Worm (Caenorhabditis elegans): ENCODE data around the gene anmt-1.

Gene anmt-1

DNA sequence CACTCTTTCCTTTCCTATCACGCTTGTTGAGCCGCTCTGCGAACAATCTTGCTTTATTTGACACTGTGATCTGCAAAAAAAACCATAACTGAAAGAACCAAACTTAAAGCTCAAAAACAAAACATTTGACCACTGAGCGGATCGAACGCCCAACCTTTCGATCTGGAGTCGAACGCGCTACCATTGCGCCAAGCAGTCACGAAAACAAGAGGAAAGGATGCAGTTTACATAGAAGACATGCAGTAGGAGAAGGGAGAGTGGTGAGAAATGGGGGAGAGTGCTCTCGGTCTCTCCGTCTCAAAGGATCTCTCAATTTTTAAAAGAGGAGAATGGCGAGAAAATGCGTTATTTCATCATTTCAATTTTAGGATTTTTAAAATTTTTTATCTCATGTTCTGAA lies 6.2 kb upstream of the anmt-1 start:
- peak; percentile 98 for TF ChIP-seq tbx-37 (GFP tag; conservative IDR thresholded peaks at IDR 0.05)
- TF ChIP-seq hmg-4 (GFP tag; optimal IDR thresholded peaks at IDR 0.05): peak; percentile 98
- TF ChIP-seq flt-1 (GFP tag; IDR thresholded peaks at IDR 0.05): peak; percentile 99
- TF ChIP-seq B0310.2 (tag; optimal IDR thresholded peaks at IDR 0.05): peak; percentile 96
- peak; percentile 79 for TF ChIP-seq ama-1 (optimal IDR thresholded peaks at IDR 0.05)
- TF ChIP-seq hnd-1 (tag; optimal IDR thresholded peaks at IDR 0.05): peak; percentile 89
- TF ChIP-seq ceh-13 (GFP tag; optimal IDR thresholded peaks at IDR 0.05): peak; percentile 95
- TF ChIP-seq tbx-11 (GFP tag; IDR thresholded peaks at IDR 0.05): peak; percentile 97
- peak; percentile 98 for TF ChIP-seq scrt-1 (GFP tag; IDR thresholded peaks at IDR 0.05)
- TF ChIP-seq F13C5.2 (tag; optimal IDR thresholded peaks at IDR 0.05): peak; percentile 94
- peak; percentile 82 for TF ChIP-seq hmbx-1 (tag; optimal IDR thresholded peaks at IDR 0.05)
- TF ChIP-seq ets-7 (tag; optimal IDR thresholded peaks at IDR 0.05): peak; percentile 94
- peak; percentile 98 for TF ChIP-seq pes-1 (GFP tag; IDR thresholded peaks at IDR 0.05)
- TF ChIP-seq aly-1 (tag; optimal IDR thresholded peaks at IDR 0.05): peak; percentile 97
- TF ChIP-seq tra-4 (tag; optimal IDR thresholded peaks at IDR 0.05): peak; percentile 91
- peak; percentile 97 for TF ChIP-seq ceh-36 (tag; optimal IDR thresholded peaks at IDR 0.05)
- peak; percentile 97 for TF ChIP-seq sea-1 (GFP tag; conservative IDR thresholded peaks at IDR 0.05)

DNA sequence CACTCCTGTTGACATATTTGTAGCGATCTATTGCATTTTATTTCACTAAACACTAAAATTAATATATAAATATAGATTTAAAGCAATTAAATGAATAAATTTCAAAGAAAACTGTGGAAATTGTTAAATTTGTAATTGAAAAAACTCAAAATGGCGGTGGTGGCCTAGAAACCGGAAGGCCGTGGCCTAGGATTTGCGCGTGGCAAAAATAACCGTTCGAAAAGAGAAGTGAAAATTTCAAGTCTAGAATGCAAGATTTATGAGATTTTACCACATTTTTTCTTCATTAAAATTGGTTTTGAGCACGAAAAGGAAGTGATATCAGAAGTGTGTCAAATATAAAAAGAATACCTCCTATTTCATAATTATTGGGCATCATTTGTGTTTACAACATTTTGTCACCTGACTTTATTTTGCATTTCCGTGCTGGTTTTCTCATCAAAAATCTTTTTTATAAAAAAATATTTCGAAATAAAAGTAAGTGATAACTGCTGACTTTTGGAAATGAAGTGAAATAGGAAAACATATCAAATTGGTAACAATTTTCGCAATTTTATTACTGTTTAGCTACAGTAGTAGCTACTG lies 837 bp upstream of the anmt-1 start, which contains the start of gene fli-1:
Gene fli-1 (minus strand): TSS at position 58 of the 585 bp plus-strand sequence.
- no peak for TF ChIP-seq scrt-1 (GFP tag; IDR thresholded peaks at IDR 0.05)
- TF ChIP-seq tbx-37 (GFP tag; conservative IDR thresholded peaks at IDR 0.05): peak; percentile 45; the same call in 1 of the 2 replicates

DNA sequence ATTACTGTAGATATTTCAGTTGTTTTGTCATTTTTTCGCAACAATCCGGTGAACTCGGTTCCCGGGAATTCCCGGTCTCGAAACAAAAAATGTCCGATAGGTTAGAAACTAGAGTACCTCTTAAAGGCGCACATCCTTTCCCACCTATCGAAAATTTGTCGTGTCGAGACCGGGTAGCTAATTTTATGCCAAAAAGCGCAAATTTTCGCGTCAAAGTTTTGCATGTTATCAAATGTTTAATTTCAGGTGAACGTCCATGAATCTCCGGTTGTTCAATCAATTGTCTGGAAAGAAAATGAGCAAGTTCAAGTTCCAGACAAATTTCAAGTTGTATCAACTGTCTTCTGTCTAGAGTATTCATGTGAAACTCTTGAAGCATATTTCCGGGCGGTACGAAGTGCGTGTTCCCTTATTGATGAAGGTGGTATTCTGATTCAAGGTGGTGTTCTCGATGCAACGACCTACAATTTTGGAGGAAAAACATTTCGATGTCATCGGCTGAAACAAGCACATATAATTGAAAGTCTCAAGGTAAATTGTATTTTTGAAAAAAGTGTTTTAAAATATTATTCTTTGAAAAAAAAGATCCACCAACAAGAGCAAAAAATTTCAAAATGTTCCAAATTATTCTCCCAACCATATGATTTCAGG lies 1.1 kb downstream of the anmt-1 start:
- TF ChIP-seq pes-1 (GFP tag; IDR thresholded peaks at IDR 0.05) (no peak), hmbx-1 (tag; optimal IDR thresholded peaks at IDR 0.05) (no peak), F13C5.2 (tag; optimal IDR thresholded peaks at IDR 0.05) (no peak), ama-1 (optimal IDR thresholded peaks at IDR 0.05) (no peak), B0310.2 (tag; optimal IDR thresholded peaks at IDR 0.05) (no peak), tbx-37 (GFP tag; conservative IDR thresholded peaks at IDR 0.05) (no peak), tbx-11 (GFP tag; IDR thresholded peaks at IDR 0.05) (no peak), hnd-1 (tag; optimal IDR thresholded peaks at IDR 0.05) (no peak)

DNA sequence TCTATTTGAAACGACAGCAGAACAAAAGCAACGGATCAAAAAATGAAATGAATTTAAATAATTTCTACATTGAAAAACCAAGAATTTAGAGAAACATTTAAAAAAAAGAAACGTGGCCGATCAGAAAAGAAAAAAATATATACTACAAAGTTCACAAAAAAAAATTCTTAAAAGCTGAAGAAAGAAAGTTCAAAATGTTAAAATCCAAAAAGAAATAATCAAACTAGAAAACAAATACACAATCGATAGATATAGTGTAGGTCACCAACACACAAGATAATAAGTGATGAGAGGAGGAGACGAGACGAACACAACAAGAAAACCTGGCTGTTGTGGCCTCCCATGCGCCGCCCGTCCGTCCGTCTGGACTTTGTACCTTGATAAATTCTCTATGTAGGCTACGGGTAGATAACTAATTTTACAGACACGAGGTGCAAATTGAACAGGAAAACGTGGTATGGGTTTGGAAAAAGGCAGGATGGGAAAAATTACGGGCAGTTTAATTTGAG lies 3.9 kb downstream of the anmt-1 start, which contains the start of gene hadb-1:
Gene hadb-1 (minus strand): TSS at position 51 of the 509 bp plus-strand sequence.
- TF ChIP-seq flt-1 (GFP tag; IDR thresholded peaks at IDR 0.05) (no peak), F13C5.2 (tag; optimal IDR thresholded peaks at IDR 0.05) (no peak), tbx-11 (GFP tag; IDR thresholded peaks at IDR 0.05) (no peak), sea-1 (GFP tag; conservative IDR thresholded peaks at IDR 0.05) (no peak), aly-1 (tag; optimal IDR thresholded peaks at IDR 0.05) (no peak), ama-1 (optimal IDR thresholded peaks at IDR 0.05) (no peak), hnd-1 (tag; optimal IDR thresholded peaks at IDR 0.05) (no peak), ets-7 (tag; optimal IDR thresholded peaks at IDR 0.05) (no peak), B0310.2 (tag; optimal IDR thresholded peaks at IDR 0.05) (no peak), ceh-13 (GFP tag; optimal IDR thresholded peaks at IDR 0.05) (no peak), ceh-36 (tag; optimal IDR thresholded peaks at IDR 0.05) (no peak), tbx-37 (GFP tag; conservative IDR thresholded peaks at IDR 0.05) (no peak), hmg-4 (GFP tag; optimal IDR thresholded peaks at IDR 0.05) (no peak), hmbx-1 (tag; optimal IDR thresholded peaks at IDR 0.05) (no peak), pes-1 (GFP tag; IDR thresholded peaks at IDR 0.05) (no peak), scrt-1 (GFP tag; IDR thresholded peaks at IDR 0.05) (no peak), tra-4 (tag; optimal IDR thresholded peaks at IDR 0.05) (no peak)

DNA sequence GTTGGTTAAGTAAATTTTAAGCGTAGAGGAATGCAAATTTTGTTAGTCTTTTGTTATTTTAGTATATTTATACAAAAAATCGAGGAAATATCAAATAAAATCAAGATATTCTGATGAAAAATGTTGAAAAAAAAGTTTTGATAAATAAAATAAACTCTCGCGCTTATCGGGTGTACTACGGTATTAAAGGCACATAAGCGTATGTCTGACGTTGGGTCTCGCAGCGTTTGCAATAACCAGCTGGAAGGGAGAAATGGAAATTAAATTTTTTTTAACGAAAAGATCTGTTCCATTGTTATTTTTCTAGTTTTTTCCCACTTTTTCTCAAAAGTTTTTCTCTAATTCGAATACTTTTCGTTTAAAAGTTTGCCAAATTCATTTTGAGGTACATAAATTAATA lies 4.5 kb downstream of the anmt-1 start:
- TF ChIP-seq scrt-1 (GFP tag; IDR thresholded peaks at IDR 0.05) (no peak), hnd-1 (tag; optimal IDR thresholded peaks at IDR 0.05) (no peak), sea-1 (GFP tag; conservative IDR thresholded peaks at IDR 0.05) (no peak), hmg-4 (GFP tag; optimal IDR thresholded peaks at IDR 0.05) (no peak), aly-1 (tag; optimal IDR thresholded peaks at IDR 0.05) (no peak), B0310.2 (tag; optimal IDR thresholded peaks at IDR 0.05) (no peak), tra-4 (tag; optimal IDR thresholded peaks at IDR 0.05) (no peak), tbx-37 (GFP tag; conservative IDR thresholded peaks at IDR 0.05) (no peak), ceh-36 (tag; optimal IDR thresholded peaks at IDR 0.05) (no peak), ama-1 (optimal IDR thresholded peaks at IDR 0.05) (no peak)

DNA sequence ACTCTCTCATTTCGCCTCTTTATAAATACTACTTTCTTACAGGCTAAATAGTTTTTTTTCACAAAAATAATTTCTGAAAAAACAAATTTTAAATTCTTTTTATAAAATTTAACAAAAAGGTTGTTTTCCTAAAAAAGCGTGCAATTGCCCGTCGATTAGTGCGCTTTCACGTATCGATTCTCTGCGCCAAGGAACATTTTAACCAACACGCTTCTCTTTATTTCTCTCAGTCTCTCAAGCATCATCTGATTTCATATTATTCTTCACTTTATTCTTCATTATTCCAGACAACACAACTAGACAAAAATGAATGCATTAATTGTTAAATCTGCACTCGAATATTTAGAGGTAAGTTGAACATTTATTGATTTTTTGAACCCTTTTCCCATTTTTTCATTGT lies 5.0 kb downstream of the anmt-1 start, which contains the start of gene B0303.4:
Gene B0303.4 (plus strand): TSS at position 196 of the 400 bp plus-strand sequence.
- TF ChIP-seq tbx-37 (GFP tag; conservative IDR thresholded peaks at IDR 0.05): no peak
- no peak for TF ChIP-seq F13C5.2 (tag; optimal IDR thresholded peaks at IDR 0.05)
- no peak for TF ChIP-seq B0310.2 (tag; optimal IDR thresholded peaks at IDR 0.05)
- TF ChIP-seq scrt-1 (GFP tag; IDR thresholded peaks at IDR 0.05): no peak
- no peak for TF ChIP-seq ceh-13 (GFP tag; optimal IDR thresholded peaks at IDR 0.05)
- TF ChIP-seq hmbx-1 (tag; optimal IDR thresholded peaks at IDR 0.05): no peak
- TF ChIP-seq tbx-11 (GFP tag; IDR thresholded peaks at IDR 0.05): no peak
- no peak for TF ChIP-seq flt-1 (GFP tag; IDR thresholded peaks at IDR 0.05)

DNA sequence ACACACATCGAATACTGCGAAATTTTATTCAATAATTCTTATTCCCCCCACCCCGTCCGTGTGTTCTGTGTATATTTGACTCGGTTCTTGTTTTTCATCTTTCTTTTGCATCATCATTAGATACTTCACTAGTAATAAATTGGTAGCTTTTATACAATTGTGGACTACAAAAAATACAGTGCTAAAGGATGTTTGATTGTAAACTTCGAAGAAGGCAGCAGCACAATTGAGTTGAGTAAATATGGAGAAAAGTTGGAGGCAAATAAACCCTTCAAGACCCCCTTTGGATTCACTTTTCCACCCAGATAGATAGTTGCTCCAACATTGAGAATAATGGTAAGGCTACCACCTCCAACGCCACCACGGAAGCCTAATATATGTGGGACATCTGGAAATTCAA lies 8.7 kb downstream of the anmt-1 start, which contains the start of gene B0303.7:
Gene B0303.7 (plus strand): TSS at position 301 of the 400 bp plus-strand sequence.
- TF ChIP-seq ceh-36 (tag; optimal IDR thresholded peaks at IDR 0.05) (no peak), ama-1 (optimal IDR thresholded peaks at IDR 0.05) (no peak), hnd-1 (tag; optimal IDR thresholded peaks at IDR 0.05) (no peak), ets-7 (tag; optimal IDR thresholded peaks at IDR 0.05) (no peak), hmg-4 (GFP tag; optimal IDR thresholded peaks at IDR 0.05) (no peak), B0310.2 (tag; optimal IDR thresholded peaks at IDR 0.05) (no peak), F13C5.2 (tag; optimal IDR thresholded peaks at IDR 0.05) (no peak), aly-1 (tag; optimal IDR thresholded peaks at IDR 0.05) (no peak), pes-1 (GFP tag; IDR thresholded peaks at IDR 0.05) (no peak), flt-1 (GFP tag; IDR thresholded peaks at IDR 0.05) (no peak)
